Worm (Caenorhabditis elegans): ENCODE data around the gene F14F8.9.

DNA sequence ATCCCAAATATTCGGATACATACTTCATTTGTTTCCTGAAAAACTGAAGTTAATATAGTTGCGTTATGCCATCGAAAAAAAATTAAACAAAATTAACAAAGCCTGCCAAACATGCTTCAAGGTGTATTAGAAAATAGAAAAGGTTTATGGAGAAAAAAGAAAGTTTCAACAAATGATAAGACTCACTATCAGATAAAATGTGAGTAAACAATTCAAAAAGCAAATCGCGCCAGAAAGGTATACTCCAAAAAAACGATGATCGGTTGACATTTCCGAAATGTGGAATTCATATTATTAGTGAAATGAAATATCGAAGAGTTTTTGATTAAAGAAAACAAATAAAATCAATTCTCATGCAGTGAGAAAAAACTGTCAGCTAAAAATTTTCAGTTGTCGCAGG, 47.5 kb downstream of the F14F8.9 start, which contains the start of gene Y70C5A.3:
- no peak for TF ChIP-seq unc-30 (tag; optimal IDR thresholded peaks at IDR 0.05)
- no peak for TF ChIP-seq ama-1 (optimal IDR thresholded peaks at IDR 0.05)
- no peak for TF ChIP-seq snpc-4 (tag; optimal IDR thresholded peaks at IDR 0.05)
- TF ChIP-seq xbp-1 (tag; optimal IDR thresholded peaks at IDR 0.05) = no peak
- TF ChIP-seq jun-1 (tag; optimal IDR thresholded peaks at IDR 0.05) = no peak
- TF ChIP-seq ztf-11 (tag; optimal IDR thresholded peaks at IDR 0.05) = no peak
- no peak for TF ChIP-seq fos-1 (tag; optimal IDR thresholded peaks at IDR 0.05)
- no peak for TF ChIP-seq dpl-1 (GFP tag; optimal IDR thresholded peaks at IDR 0.05)
- no peak for TF ChIP-seq grh-1 (GFP tag; IDR thresholded peaks at IDR 0.05)
- no peak for TF ChIP-seq nhr-237 (tag; optimal IDR thresholded peaks at IDR 0.05)
